Fruit fly (Drosophila melanogaster) whole organism, embryonic: ENCODE data around the gene CG13385.

Source experiments
- Aef1 ChIP-seq: fragments of 200-800 bp; sonication (Bioruptor generic); IDR thresholded peaks from 3 replicates; pipeline ENCODE4 v1.3.6; 2022; ENCODE audit warnings: missing biosample characterization, missing genetic modification characterization
- Antp ChIP-seq: fragments of 200-800 bp; sonication (Bioruptor generic); optimal IDR thresholded peaks from 3 replicates; lab custom pipeline; 2016; ENCODE audit warnings: missing biosample characterization, missing genetic modification characterization
- Atf6 ChIP-seq: fragments of 200-800 bp; sonication (Bioruptor generic); IDR thresholded peaks from 2 replicates; pipeline ENCODE4 v1.3.6; 2022; ENCODE audit warnings: missing biosample characterization, missing genetic modification characterization
- B-H2 ChIP-seq: fragments of 200-800 bp; sonication (Bioruptor generic); optimal IDR thresholded peaks from 2 replicates; lab custom pipeline; 2018; ENCODE audit warnings: missing biosample characterization, mild to moderate bottlenecking, missing genetic modification characterization
- BEAF-32 ChIP-seq: fragments of 200-800 bp; sonication (Bioruptor generic); optimal IDR thresholded peaks from 3 replicates; lab custom pipeline; 2017; ENCODE audit warnings: missing biosample characterization, missing genetic modification characterization, mild to moderate bottlenecking, moderate library complexity, missing genetic modification reagents
- CG10462 ChIP-seq: fragments of 200-800 bp; sonication (Bioruptor generic); optimal IDR thresholded peaks from 2 replicates; lab custom pipeline; 2016; ENCODE audit warnings: missing biosample characterization, missing genetic modification characterization
- CG11695 ChIP-seq: fragments of 200-800 bp; sonication (Bioruptor generic); IDR thresholded peaks from 3 replicates; pipeline ENCODE4 v1.3.6; 2022; ENCODE audit warnings: missing biosample characterization, missing genetic modification characterization
- CG12155 ChIP-seq: fragments of 200-800 bp; sonication (Bioruptor generic); optimal IDR thresholded peaks from 3 replicates; lab custom pipeline; 2016; ENCODE audit warnings: missing biosample characterization, missing genetic modification characterization
- CG14050 ChIP-seq: fragments of 200-800 bp; sonication (Bioruptor generic); IDR thresholded peaks from 3 replicates; pipeline ENCODE4 v1.3.6; 2022; ENCODE audit warnings: missing biosample characterization, missing genetic modification characterization
- CG15601 ChIP-seq: fragments of 200-800 bp; sonication (Bioruptor generic); optimal IDR thresholded peaks from 3 replicates; lab custom pipeline; 2019; ENCODE audit warnings: missing biosample characterization, mild to moderate bottlenecking, missing genetic modification characterization, moderate library complexity
- CG18011 ChIP-seq: fragments of 200-800 bp; sonication (Bioruptor generic); optimal IDR thresholded peaks from 2 replicates; lab custom pipeline; 2017; ENCODE audit warnings: missing biosample characterization, missing genetic modification characterization, mild to moderate bottlenecking, moderate library complexity, missing genotype
- CG2712 ChIP-seq: fragments of 200-800 bp; optimal IDR thresholded peaks from 3 replicates; lab custom pipeline; 2019; ENCODE audit warnings: missing biosample characterization, mild to moderate bottlenecking, missing genetic modification characterization, moderate library complexity
- CG31441 ChIP-seq: fragments of 200-800 bp; sonication (Bioruptor generic); IDR thresholded peaks from 2 replicates; pipeline ENCODE4 v1.3.6; 2022; ENCODE audit warnings: missing biosample characterization, missing genetic modification characterization
- CG34376 ChIP-seq: fragments of 200-800 bp; sonication (Bioruptor generic); optimal IDR thresholded peaks from 2 replicates; lab custom pipeline; 2018; ENCODE audit warnings: missing biosample characterization, mild to moderate bottlenecking, missing genetic modification characterization
- CG4328 ChIP-seq: fragments of 200-800 bp; sonication (Bioruptor generic); optimal IDR thresholded peaks from 3 replicates; lab custom pipeline; 2017; ENCODE audit warnings: missing biosample characterization, missing genetic modification reagents, missing genetic modification characterization
- CG43689 ChIP-seq: fragments of 200-800 bp; sonication (Bioruptor generic); IDR thresholded peaks from 2 replicates; pipeline ENCODE4 v1.3.6; 2022; ENCODE audit warnings: missing biosample characterization, missing genetic modification characterization
- CG7357 ChIP-seq: fragments of 200-800 bp; sonication (Bioruptor generic); IDR thresholded peaks from 3 replicates; pipeline ENCODE4 v1.3.6; 2022; ENCODE audit warnings: missing biosample characterization, missing genetic modification characterization
- CG8478 ChIP-seq: fragments of >200 bp; optimal IDR thresholded peaks from 2 replicates; lab custom pipeline; 2018
- CG9932 ChIP-seq: fragments of 200-800 bp; sonication (Bioruptor generic); IDR thresholded peaks from 2 replicates; pipeline ENCODE4 v1.3.6; 2022; ENCODE audit warnings: missing biosample characterization, missing genetic modification characterization
- Chrac-16 ChIP-seq: fragments of 200-800 bp; sonication (Bioruptor generic); optimal IDR thresholded peaks from 3 replicates; lab custom pipeline; 2016; ENCODE audit warnings: missing biosample characterization, missing genetic modification characterization
- CoRest ChIP-seq: fragments of 200-800 bp; sonication (Bioruptor generic); optimal IDR thresholded peaks from 3 replicates; lab custom pipeline; 2018; ENCODE audit warnings: missing biosample characterization, mild to moderate bottlenecking, missing genetic modification characterization, moderate library complexity
- Elba2 ChIP-seq: fragments of 200-800 bp; sonication (Bioruptor generic); optimal IDR thresholded peaks from 3 replicates; lab custom pipeline; 2016; ENCODE audit warnings: missing biosample characterization, missing genetic modification characterization
- HHEX ChIP-seq: fragments of 200-800 bp; sonication (Bioruptor generic); optimal IDR thresholded peaks from 3 replicates; lab custom pipeline; 2017; ENCODE audit warnings: missing biosample characterization, mild to moderate bottlenecking, missing genetic modification characterization, missing genetic modification reagents
- HLH3B ChIP-seq: fragments of 200-800 bp; sonication (Bioruptor generic); IDR thresholded peaks from 2 replicates; pipeline ENCODE4 v1.3.6; 2022; ENCODE audit warnings: missing biosample characterization, missing genetic modification characterization
- Jarid2 ChIP-seq: fragments of 200-800 bp; sonication (Bioruptor generic); optimal IDR thresholded peaks from 3 replicates; lab custom pipeline; 2017; ENCODE audit warnings: mild to moderate bottlenecking, missing biosample characterization, missing genetic modification reagents, missing genetic modification characterization
- Mad ChIP-seq: fragments of 200-800 bp; sonication (Bioruptor generic); optimal IDR thresholded peaks from 2 replicates; lab custom pipeline; 2016; ENCODE audit warnings: missing biosample characterization, missing genetic modification characterization
- Med ChIP-seq: fragments of 200-800 bp; sonication (Bioruptor generic); peaks from one replicate; lab custom pipeline; 2016; ENCODE audit warnings: missing biosample characterization, missing genetic modification characterization, mild to moderate bottlenecking, inconsistent platforms, moderate library complexity
- PHDP ChIP-seq: fragments of 200-800 bp; sonication (Bioruptor generic); optimal IDR thresholded peaks from 3 replicates; lab custom pipeline; 2018; ENCODE audit warnings: missing biosample characterization, mild to moderate bottlenecking, missing genetic modification characterization, moderate library complexity
- Sox100B ChIP-seq: fragments of 200-800 bp; sonication (Bioruptor generic); optimal IDR thresholded peaks from 3 replicates; lab custom pipeline; 2018; ENCODE audit warnings: missing biosample characterization, mild to moderate bottlenecking, missing genetic modification characterization
- Sox102F ChIP-seq: fragments of 200-800 bp; sonication (Bioruptor generic); optimal IDR thresholded peaks from 2 replicates; lab custom pipeline; 2018; ENCODE audit warnings: missing biosample characterization, mild to moderate bottlenecking, missing genetic modification characterization, moderate library complexity
- Spps ChIP-seq: fragments of 200-800 bp; sonication (Bioruptor generic); optimal IDR thresholded peaks from 2 replicates; lab custom pipeline; 2018; ENCODE audit warnings: missing biosample characterization, mild to moderate bottlenecking, missing genetic modification characterization
- Xbp1 ChIP-seq: fragments of 200-800 bp; sonication (Bioruptor generic); optimal IDR thresholded peaks from 3 replicates; lab custom pipeline; 2016; ENCODE audit warnings: missing biosample characterization, mild to moderate bottlenecking, missing genetic modification characterization
- abd-A ChIP-seq: fragments of 200-800 bp; sonication (Bioruptor generic); optimal IDR thresholded peaks from 3 replicates; lab custom pipeline; 2019; ENCODE audit warnings: missing biosample characterization, mild to moderate bottlenecking, missing genetic modification characterization, moderate library complexity
- ap ChIP-seq: fragments of 200-800 bp; sonication (Bioruptor generic); IDR thresholded peaks from 2 replicates; pipeline ENCODE4 v1.3.6; 2022; ENCODE audit warnings: missing biosample characterization, missing genetic modification characterization
- bab2 ChIP-seq: fragments of 200-800 bp; sonication (Bioruptor generic); optimal IDR thresholded peaks from 2 replicates; lab custom pipeline; 2016; ENCODE audit warnings: missing biosample characterization, missing genetic modification characterization
- cato ChIP-seq: fragments of 200-800 bp; sonication (Bioruptor generic); optimal IDR thresholded peaks from 2 replicates; lab custom pipeline; 2016; ENCODE audit warnings: missing biosample characterization, missing genetic modification characterization, borderline replicate concordance
- chif ChIP-seq, 2 experiments: fragments of 200-800 bp; sonication (Bioruptor generic); optimal IDR thresholded peaks; 3 replicates each; lab custom pipeline; 2016; ENCODE audit warnings: missing biosample characterization in 2 of 2, missing genetic modification characterization in 2 of 2
- dimm ChIP-seq: fragments of 200-800 bp; sonication (Bioruptor generic); IDR thresholded peaks from 2 replicates; pipeline ENCODE4 v1.3.6; 2022; ENCODE audit warnings: missing biosample characterization, missing genetic modification characterization
- dmrt99B ChIP-seq: fragments of 200-800 bp; sonication (Bioruptor generic); optimal IDR thresholded peaks from 2 replicates; lab custom pipeline; 2018; ENCODE audit warnings: missing biosample characterization, mild to moderate bottlenecking, missing genetic modification characterization, moderate library complexity
- eyg ChIP-seq: fragments of 200-800 bp; sonication (Bioruptor generic); optimal IDR thresholded peaks from 3 replicates; lab custom pipeline; 2016; ENCODE audit warnings: missing biosample characterization, missing genetic modification characterization
- h ChIP-seq: fragments of >200 bp; optimal IDR thresholded peaks from 2 replicates; lab custom pipeline; 2017
- klu ChIP-seq: fragments of 200-800 bp; sonication (Bioruptor generic); IDR thresholded peaks from 2 replicates; pipeline ENCODE4 v1.3.6; 2022; ENCODE audit warnings: missing biosample characterization, missing genetic modification characterization
- knrl ChIP-seq: fragments of 200-800 bp; sonication (Bioruptor generic); IDR thresholded peaks from 3 replicates; pipeline ENCODE4 v1.3.6; 2022; ENCODE audit warnings: missing biosample characterization, missing genetic modification characterization; ENCODE audit not compliant: partially characterized antibody
- lola ChIP-seq, 3 experiments: fragments of >200 bp in 2 of 3; fragments of 200-800 bp in 1 of 3; sonication (Bioruptor generic) in 1 of 3; optimal IDR thresholded peaks; 2 replicates each; lab custom pipeline; 2017 to 2019; ENCODE audit warnings: missing biosample characterization in 3 of 3, missing genetic modification characterization in 3 of 3, mild to moderate bottlenecking in 1 of 3, moderate library complexity in 1 of 3
- nau ChIP-seq: fragments of 200-800 bp; sonication (Bioruptor generic); optimal IDR thresholded peaks from 3 replicates; lab custom pipeline; 2017; ENCODE audit warnings: missing biosample characterization, mild to moderate bottlenecking, missing genetic modification characterization, missing genetic modification reagents
- org-1 ChIP-seq: fragments of 200-800 bp; sonication (Bioruptor generic); optimal IDR thresholded peaks from 2 replicates; lab custom pipeline; 2017; ENCODE audit warnings: missing biosample characterization, missing genetic modification characterization
- tin ChIP-seq: fragments of 200-800 bp; sonication (Bioruptor generic); optimal IDR thresholded peaks from 3 replicates; lab custom pipeline; 2016; ENCODE audit warnings: missing biosample characterization, missing genetic modification characterization
- trh ChIP-seq: fragments of 200-800 bp; sonication (Bioruptor generic); optimal IDR thresholded peaks from 2 replicates; lab custom pipeline; 2016; ENCODE audit warnings: missing biosample characterization, missing genetic modification characterization

CG13385 gene

DNA sequence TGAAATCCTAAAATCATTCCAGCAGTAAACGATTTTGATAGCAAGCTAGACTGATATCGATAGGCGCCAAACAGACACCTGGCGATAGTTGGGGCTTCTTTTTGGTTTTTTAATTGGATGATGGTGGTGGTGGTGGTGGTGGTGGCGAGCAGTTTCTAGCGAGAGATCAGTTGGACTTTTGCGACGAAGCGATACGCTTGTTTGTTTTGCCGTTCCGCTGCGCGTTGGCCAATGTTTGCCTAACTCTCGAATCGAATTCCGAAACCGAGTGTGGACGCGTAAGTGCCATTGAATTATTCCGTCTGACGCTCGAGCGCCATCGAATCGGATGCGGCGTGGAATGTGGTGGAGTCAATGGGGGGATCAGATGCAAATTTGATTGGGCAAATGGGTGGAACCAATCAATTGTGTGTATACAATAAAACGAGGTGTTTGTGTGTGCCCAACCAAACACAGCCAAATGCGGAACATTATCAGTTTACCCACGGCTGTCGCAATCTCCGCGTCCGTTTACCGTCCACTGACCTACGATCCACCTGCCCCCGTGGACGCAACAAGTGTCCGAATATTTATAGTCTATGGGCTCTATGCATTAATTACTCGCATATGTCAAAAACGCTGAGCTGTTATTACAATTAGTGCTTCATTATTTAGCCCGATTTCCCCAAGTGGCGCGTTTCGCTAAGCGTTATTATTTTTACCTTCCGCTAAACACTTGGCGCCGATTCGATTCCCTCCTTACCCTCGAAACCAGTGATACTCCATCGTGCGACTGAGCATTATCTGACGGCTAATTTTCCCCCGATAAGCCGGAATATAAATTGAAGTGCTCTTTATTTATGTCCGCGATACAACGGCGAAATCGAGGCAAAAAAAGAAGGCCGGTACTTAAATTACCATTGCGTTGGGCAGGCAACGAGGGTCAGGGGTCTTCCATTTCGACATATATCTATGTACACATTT lies 25.8 kb upstream of the CG13385 start, which contains the start of gene CG17292 (continued):
- TF ChIP-seq BEAF-32 (GFP tag; lab: Kevin White, UChicago) (peak; percentile 82), Spps (tag; lab: Kevin White, UChicago) (no peak), CG12155 (GFP tag; lab: Kevin White, UChicago) (peak; percentile 99), lola (GFP tag; optimal IDR thresholded peaks at IDR 0.05; lab: Kevin White, UChicago) (no peak), klu (no peak), abd-A (tag; lab: Kevin White, UChicago) (peak; percentile 91), dmrt99B (tag; lab: Kevin White, UChicago) (peak; percentile 40), HLH3B (GFP tag; lab: Robert Waterston, UW) (peak; percentile 60), CG15601 (tag; lab: Kevin White, UChicago) (peak; percentile 33), tin (GFP tag; lab: Kevin White, UChicago) (no peak), Atf6 (GFP tag; lab: Robert Waterston, UW) (peak; percentile 86), CG43689 (GFP tag; lab: Robert Waterston, UW) (no peak), CG4328 (GFP tag; lab: Kevin White, UChicago) (peak; percentile 9), CG9932 (GFP tag; lab: Robert Waterston, UW) (peak; percentile 73), Xbp1 (GFP tag; lab: Kevin White, UChicago) (peak; percentile 12), Antp (GFP tag; lab: Kevin White, UChicago) (peak; percentile 20), org-1 (GFP tag; lab: Kevin White, UChicago) (peak; percentile 43), ap (GFP tag; lab: Robert Waterston, UW) (0 out of 2 replicates have a peak, but pooled peaks have one; percentile 39), Elba2 (GFP tag; lab: Kevin White, UChicago) (no peak), trh (no peak), CG8478 (lab: Kevin White, UChicago) (no peak), Mad (GFP tag; lab: Kevin White, UChicago) (peak; percentile 42), CG7357 (GFP tag; lab: Robert Waterston, UW) (0 out of 3 replicates have a peak, but pooled peaks have one; percentile 27), knrl (GFP tag; lab: Robert Waterston, UW) (peak; percentile 91), h (no peak), cato (no peak), CG14050 (GFP tag; lab: Robert Waterston, UW) (no peak), CG34376 (peak; percentile 79), B-H2 (GFP tag; lab: Kevin White, UChicago) (peak; percentile 74), eyg (GFP tag; lab: Kevin White, UChicago) (peak; percentile 15), chif (GFP tag; optimal IDR thresholded peaks at IDR 0.05; lab: Kevin White, UChicago) (no peak), Sox100B (GFP tag; lab: Kevin White, UChicago) (peak; percentile 5), CG31441 (GFP tag; lab: Robert Waterston, UW) (0 out of 2 replicates have a peak, but pooled peaks have one; percentile 11), Jarid2 (peak; percentile 90), CG10462 (GFP tag; lab: Kevin White, UChicago) (no peak), Med (GFP tag; lab: Kevin White, UChicago) (peak; percentile 95), CG11695 (GFP tag; lab: Robert Waterston, UW) (peak; percentile 48; the same call in 1 of the 3 replicates), HHEX (GFP tag; lab: Kevin White, UChicago) (peak; percentile 58), Chrac-16 (GFP tag; lab: Kevin White, UChicago) (no peak), CoRest (tag; lab: Kevin White, UChicago) (peak; percentile 16), PHDP (tag; lab: Kevin White, UChicago) (peak; percentile 54), Sox102F (GFP tag; lab: Kevin White, UChicago) (peak; percentile 34), bab2 (GFP tag; lab: Kevin White, UChicago) (no peak), CG2712 (tag; lab: Kevin White, UChicago) (peak; percentile 15), Aef1 (GFP tag; lab: Robert Waterston, UW) (peak; percentile 20; the same call in 1 of the 3 replicates), dimm (no peak), CG18011 (peak; percentile 39), nau (GFP tag; lab: Kevin White, UChicago) (peak; percentile 76)
